Worm (Caenorhabditis elegans): ENCODE data around the gene lsy-2.

- TF ChIP-seq fkh-10 (GFP tag; optimal IDR thresholded peaks at IDR 0.05) = no peak
- no peak for TF ChIP-seq unc-62 (GFP tag; optimal IDR thresholded peaks at IDR 0.05)
- no peak for TF ChIP-seq nfya-1 (tag; optimal IDR thresholded peaks at IDR 0.05; ENCODE audit: insufficient read depth)
- no peak for TF ChIP-seq nhr-237 (tag; optimal IDR thresholded peaks at IDR 0.05)
- TF ChIP-seq elt-2 (tag; optimal IDR thresholded peaks at IDR 0.05) = no peak
Observed at ce11 chrX:2093169-2093568, 3.7 kb downstream of the lsy-2 start, which contains the start of gene col-164.
